Fruit fly (Drosophila melanogaster): Measurements from ENCODE around the gene glo.

glo gene

dm6 chr3R:11778012-11778865 lies 41.0 kb downstream of the glo start (continued):
- no peak for TF ChIP-seq ro (GFP tag; IDR thresholded peaks at IDR 0.05)
- peak; percentile 40 for TF ChIP-seq CG2116 (GFP tag; optimal IDR thresholded peaks at IDR 0.05)
- peak; percentile 18 for TF ChIP-seq Hsf (GFP tag; optimal IDR thresholded peaks at IDR 0.05)
- peak; percentile 61 for TF ChIP-seq nerfin-1 (tag; optimal IDR thresholded peaks at IDR 0.05)
- peak; percentile 15 for TF ChIP-seq caup (GFP tag; optimal IDR thresholded peaks at IDR 0.05; ENCODE audit: severe bottlenecking)
- peak; percentile 72 for TF ChIP-seq Ssrp (tag; optimal IDR thresholded peaks at IDR 0.05)
- TF ChIP-seq slbo (GFP tag; IDR thresholded peaks at IDR 0.05) = peak; percentile 73
- TF ChIP-seq shn (GFP tag; optimal IDR thresholded peaks at IDR 0.05) = peak; percentile 62
- TF ChIP-seq klu (GFP tag; IDR thresholded peaks at IDR 0.05) = no peak
- peak; percentile 7 for TF ChIP-seq exex (tag; optimal IDR thresholded peaks at IDR 0.05)
- TF ChIP-seq BEAF-32 (GFP tag; optimal IDR thresholded peaks at IDR 0.05) = no peak
- peak; percentile 71 for TF ChIP-seq CG10209 (GFP tag; optimal IDR thresholded peaks at IDR 0.05)
- peak; percentile 65 for TF ChIP-seq CG3163 (GFP tag; optimal IDR thresholded peaks at IDR 0.05)
- TF ChIP-seq Opbp (GFP tag; IDR thresholded peaks at IDR 0.05; ENCODE audit: partially characterized antibody) = peak; percentile 75
- TF ChIP-seq Taf1 (GFP tag; IDR thresholded peaks at IDR 0.05) = no peak
- TF ChIP-seq eyg (GFP tag; optimal IDR thresholded peaks at IDR 0.05) = peak; percentile 6
- no peak for TF ChIP-seq CTCF (GFP tag; optimal IDR thresholded peaks at IDR 0.05)
- no peak for TF ChIP-seq ap (GFP tag; IDR thresholded peaks at IDR 0.05)
- TF ChIP-seq CG17912 (GFP tag; optimal IDR thresholded peaks at IDR 0.05) = no peak
- TF ChIP-seq ac (GFP tag; optimal IDR thresholded peaks at IDR 0.05) = peak; percentile 22
- no peak for TF ChIP-seq CG9797 (GFP tag; optimal IDR thresholded peaks at IDR 0.05)
- peak; percentile 96 for TF ChIP-seq Adf1 (GFP tag; IDR thresholded peaks at IDR 0.05)
- peak; percentile 82 for TF ChIP-seq ci (GFP tag; IDR thresholded peaks at IDR 0.05)
- peak; percentile 23 for TF ChIP-seq CG6683 (GFP tag; optimal IDR thresholded peaks at IDR 0.05)
- TF ChIP-seq CG11560 (tag; IDR thresholded peaks at IDR 0.05) = no peak
- peak in 2 of 3 experiments; percentile 5 to 87 for TF ChIP-seq lola (GFP tag; optimal IDR thresholded peaks at IDR 0.05)
- peak; percentile 95 for TF ChIP-seq CG5180 (GFP tag; optimal IDR thresholded peaks at IDR 0.05)
- peak; percentile 80 for TF ChIP-seq CG15601 (tag; optimal IDR thresholded peaks at IDR 0.05)
- TF ChIP-seq CG15073 (GFP tag; optimal IDR thresholded peaks at IDR 0.05) = peak; percentile 33
- TF ChIP-seq CG31365 (tag; optimal IDR thresholded peaks at IDR 0.05) = no peak
- peak; percentile 65 for TF ChIP-seq CG6254 (GFP tag; optimal IDR thresholded peaks at IDR 0.05)
- TF ChIP-seq ase (GFP tag; IDR thresholded peaks at IDR 0.05) = 0 out of 3 replicates have a peak, but pooled peaks have one; percentile 21
- peak; percentile 28 for TF ChIP-seq bigmax (GFP tag; optimal IDR thresholded peaks at IDR 0.05)
- peak; percentile 37 for TF ChIP-seq CG12942 (GFP tag; optimal IDR thresholded peaks at IDR 0.05)
- peak; percentile 40 for TF ChIP-seq CG32767 (GFP tag; IDR thresholded peaks at IDR 0.05)
- no peak for TF ChIP-seq gsb (GFP tag; IDR thresholded peaks at IDR 0.05)
- peak; percentile 83 for TF ChIP-seq CG12104 (GFP tag; optimal IDR thresholded peaks at IDR 0.05)
- TF ChIP-seq Hmr (GFP tag; optimal IDR thresholded peaks at IDR 0.05) = peak; percentile 54
- TF ChIP-seq C15 (GFP tag; IDR thresholded peaks at IDR 0.05) = no peak
- peak; percentile 9 for TF ChIP-seq HmgZ (tag; optimal IDR thresholded peaks at IDR 0.05)
- TF ChIP-seq unpg (GFP tag; optimal IDR thresholded peaks at IDR 0.05) = no peak
- peak; percentile 1 for TF ChIP-seq CG7928 (GFP tag; optimal IDR thresholded peaks at IDR 0.05)
- TF ChIP-seq Xrp1 (GFP tag; IDR thresholded peaks at IDR 0.05) = peak; percentile 36; the same call in 1 of the 2 replicates
- TF ChIP-seq Gsc (GFP tag; IDR thresholded peaks at IDR 0.05) = peak; percentile 33; the same call in 1 of the 2 replicates
- peak; percentile 80 for TF ChIP-seq az2 (GFP tag; optimal IDR thresholded peaks at IDR 0.05)
- 0 out of 3 replicates have a peak, but pooled peaks have one; percentile 41 for TF ChIP-seq CG16813 (GFP tag; IDR thresholded peaks at IDR 0.05; ENCODE audit: partially characterized antibody)
- peak; percentile 67 for TF ChIP-seq bbx (GFP tag; IDR thresholded peaks at IDR 0.05; ENCODE audit: partially characterized antibody)
- peak; percentile 77 for TF ChIP-seq CG12659 (GFP tag; optimal IDR thresholded peaks at IDR 0.05)
